In genomic region chr2L:11807697-11808226, dm6 we compare ENCODE assay signal across 7 fruit fly cellular contexts.
TF ChIP-seq lines count a peak whose summit lies in the region.

No protein-coding gene starts in this region.

- TF ChIP-seq CTCF in whole organism, embryonic (GFP tag; optimal IDR thresholded peaks at IDR 0.05; lab: Kevin White, UChicago): no peak

TF ChIP-seq in Kc167, 6 proteins besides CTCF, POLR2A, EP300 and RAD21:
- peak; percentile 32 for TF ChIP-seq psq (optimal IDR thresholded peaks at IDR 0.05; lab: Kevin White, UChicago)
- no peak for TF ChIP-seq Myc (optimal IDR thresholded peaks at IDR 0.05; lab: Kevin White, UChicago)

TF ChIP-seq in whole organism, 6 proteins besides CTCF, POLR2A, EP300 and RAD21:
- TF ChIP-seq Dll (optimal IDR thresholded peaks at IDR 0.05; lab: Kevin White, UChicago) (peak; percentile 70), EcR (GFP tag; optimal IDR thresholded peaks at IDR 0.05; lab: Kevin White, UChicago) (peak in 1 of 2 experiments; percentile 29), usp (GFP tag; optimal IDR thresholded peaks at IDR 0.05; lab: Kevin White, UChicago) (no peak), pan (optimal IDR thresholded peaks at IDR 0.05; lab: Kevin White, UChicago) (no peak), CG8478 (optimal IDR thresholded peaks at IDR 0.05; lab: Kevin White, UChicago) (peak; percentile 32)

TF ChIP-seq in whole organism, adult, 20 proteins besides CTCF, POLR2A, EP300 and RAD21 (continues in another document):
- TF ChIP-seq cnc (optimal IDR thresholded peaks at IDR 0.05; lab: Kevin White, UChicago) (no peak), Hr96 (GFP tag; optimal IDR thresholded peaks at IDR 0.05; lab: Kevin White, UChicago) (peak; percentile 43), tj (GFP tag; optimal IDR thresholded peaks at IDR 0.05; lab: Kevin White, UChicago) (peak; percentile 44), CG12768 (GFP tag; optimal IDR thresholded peaks at IDR 0.05; lab: Kevin White, UChicago) (peak; percentile 49), CG1620 (GFP tag; optimal IDR thresholded peaks at IDR 0.05; lab: Kevin White, UChicago) (no peak), Clk (GFP tag; optimal IDR thresholded peaks at IDR 0.05; lab: Kevin White, UChicago) (peak; percentile 35), Mnt (GFP tag; optimal IDR thresholded peaks at IDR 0.05; lab: Kevin White, UChicago) (peak; percentile 56), CG7101 (tag; optimal IDR thresholded peaks at IDR 0.05; lab: Kevin White, UChicago) (peak; percentile 28), ovo (GFP tag; optimal IDR thresholded peaks at IDR 0.05; lab: Kevin White, UChicago) (peak; percentile 49), kay (GFP tag; lab: Kevin White, UChicago; ENCODE audit: borderline replicate concordance) (peak; percentile 15), CG7045 (GFP tag; optimal IDR thresholded peaks at IDR 0.05; lab: Kevin White, UChicago) (no peak), CG33017 (tag; optimal IDR thresholded peaks at IDR 0.05; lab: Kevin White, UChicago) (peak; percentile 15), CG11617 (GFP tag; optimal IDR thresholded peaks at IDR 0.05; lab: Kevin White, UChicago) (peak; percentile 23), toe (GFP tag; optimal IDR thresholded peaks at IDR 0.05; lab: Kevin White, UChicago) (no peak), bab1 (GFP tag; optimal IDR thresholded peaks at IDR 0.05; lab: Kevin White, UChicago) (peak; percentile 22), cic (GFP tag; optimal IDR thresholded peaks at IDR 0.05; lab: Kevin White, UChicago) (peak; percentile 96), CG5204 (GFP tag; optimal IDR thresholded peaks at IDR 0.05; lab: Kevin White, UChicago) (no peak)

TF ChIP-seq in whole organism, embryonic, 481 proteins besides CTCF, POLR2A, EP300 and RAD21 (continues in another document):
- TF ChIP-seq cad (GFP tag; optimal IDR thresholded peaks at IDR 0.05; lab: Kevin White, UChicago): no peak
- no peak for TF ChIP-seq fd3F (GFP tag; optimal IDR thresholded peaks at IDR 0.05; lab: Kevin White, UChicago)
- TF ChIP-seq nmo (GFP tag; optimal IDR thresholded peaks at IDR 0.05; lab: Kevin White, UChicago): no peak
- peak; percentile 80 for TF ChIP-seq ci (GFP tag; IDR thresholded peaks at IDR 0.05; lab: Robert Waterston, UW)
- no peak for TF ChIP-seq ac (GFP tag; optimal IDR thresholded peaks at IDR 0.05; lab: Kevin White, UChicago)
- TF ChIP-seq ato (GFP tag; IDR thresholded peaks at IDR 0.05; lab: Robert Waterston, UW; ENCODE audit: partially characterized antibody): peak; percentile 55; the same call in 1 of the 2 replicates
- TF ChIP-seq slp2 (GFP tag; optimal IDR thresholded peaks at IDR 0.05; lab: Kevin White, UChicago): no peak
- no peak for TF ChIP-seq Ravus (GFP tag; IDR thresholded peaks at IDR 0.05; lab: Robert Waterston, UW)
- TF ChIP-seq CG9817 (tag; optimal IDR thresholded peaks at IDR 0.05; lab: Kevin White, UChicago): no peak
- TF ChIP-seq CG4404 (GFP tag; IDR thresholded peaks at IDR 0.05; lab: Robert Waterston, UW): no peak
- peak; percentile 71 for TF ChIP-seq Elba2 (GFP tag; optimal IDR thresholded peaks at IDR 0.05; lab: Kevin White, UChicago)
- TF ChIP-seq gem (tag; optimal IDR thresholded peaks at IDR 0.05; lab: Kevin White, UChicago): no peak
- TF ChIP-seq hkb (optimal IDR thresholded peaks at IDR 0.05; lab: Kevin White, UChicago): no peak
- TF ChIP-seq hkb (GFP tag; IDR thresholded peaks at IDR 0.05; lab: Robert Waterston, UW): no peak
- TF ChIP-seq CG17829 (tag; optimal IDR thresholded peaks at IDR 0.05; lab: Kevin White, UChicago): no peak
- TF ChIP-seq CG4360 (GFP tag; IDR thresholded peaks at IDR 0.05; lab: Robert Waterston, UW): no peak
- TF ChIP-seq CG17359 (tag; optimal IDR thresholded peaks at IDR 0.05; lab: Kevin White, UChicago): peak; percentile 20
- TF ChIP-seq Sox102F (GFP tag; optimal IDR thresholded peaks at IDR 0.05; lab: Kevin White, UChicago): no peak

TF ChIP-seq in whole organism, prepupa, 60 proteins besides CTCF, POLR2A, EP300 and RAD21 (continues in another document):
- TF ChIP-seq CG11762 (GFP tag; optimal IDR thresholded peaks at IDR 0.05; lab: Kevin White, UChicago; ENCODE audit: insufficient read depth): no peak
- TF ChIP-seq Ets21C (GFP tag; optimal IDR thresholded peaks at IDR 0.05; lab: Kevin White, UChicago): no peak
- no peak for TF ChIP-seq CG34406 (GFP tag; optimal IDR thresholded peaks at IDR 0.05; lab: Kevin White, UChicago)
- TF ChIP-seq CG6854 (GFP tag; optimal IDR thresholded peaks at IDR 0.05; lab: Kevin White, UChicago): peak; percentile 77
- 0 out of 3 replicates have a peak, but pooled peaks have one; percentile 43 for TF ChIP-seq CG8119 (GFP tag; IDR thresholded peaks at IDR 0.05; lab: Robert Waterston, UW)
- peak; percentile 51 to 73 for TF ChIP-seq ss (GFP tag; optimal IDR thresholded peaks at IDR 0.05; lab: Kevin White, UChicago)
- no peak for TF ChIP-seq dac (GFP tag; optimal IDR thresholded peaks at IDR 0.05; lab: Kevin White, UChicago)
- TF ChIP-seq net (GFP tag; optimal IDR thresholded peaks at IDR 0.05; lab: Kevin White, UChicago): peak; percentile 35
- peak; percentile 13 for TF ChIP-seq Met (GFP tag; optimal IDR thresholded peaks at IDR 0.05; lab: Kevin White, UChicago)
- peak; percentile 5 for TF ChIP-seq CG6808 (GFP tag; optimal IDR thresholded peaks at IDR 0.05; lab: Kevin White, UChicago)
- TF ChIP-seq CG16779 (tag; optimal IDR thresholded peaks at IDR 0.05; lab: Kevin White, UChicago): peak; percentile 46
- peak; percentile 39 for TF ChIP-seq CG3919 (GFP tag; optimal IDR thresholded peaks at IDR 0.05; lab: Kevin White, UChicago)
- TF ChIP-seq CG11294 (GFP tag; IDR thresholded peaks at IDR 0.05; lab: Robert Waterston, UW): no peak
- peak; percentile 42 for TF ChIP-seq fkh (GFP tag; optimal IDR thresholded peaks at IDR 0.05; lab: Kevin White, UChicago)
- no peak for TF ChIP-seq CG10631 (GFP tag; optimal IDR thresholded peaks at IDR 0.05; lab: Kevin White, UChicago)
- peak; percentile 54 for TF ChIP-seq vri (GFP tag; optimal IDR thresholded peaks at IDR 0.05; lab: Kevin White, UChicago)
- peak; percentile 94 for TF ChIP-seq svp (GFP tag; lab: Kevin White, UChicago)
- peak; percentile 5 for TF ChIP-seq Hr4 (GFP tag; optimal IDR thresholded peaks at IDR 0.05; lab: Kevin White, UChicago)

TF ChIP-seq in whole organism, pupa, 21 proteins besides CTCF, POLR2A, EP300 and RAD21 (continues in another document):
- TF ChIP-seq CG14655 (GFP tag; optimal IDR thresholded peaks at IDR 0.05; lab: Kevin White, UChicago): peak; percentile 12
- TF ChIP-seq CG8159 (tag; optimal IDR thresholded peaks at IDR 0.05; lab: Kevin White, UChicago): no peak
- no peak for TF ChIP-seq Pif1A (GFP tag; optimal IDR thresholded peaks at IDR 0.05; lab: Kevin White, UChicago)
- TF ChIP-seq CG15710 (tag; optimal IDR thresholded peaks at IDR 0.05; lab: Kevin White, UChicago): no peak
- peak; percentile 51; the same call in 1 of the 3 replicates for TF ChIP-seq CG4496 (GFP tag; IDR thresholded peaks at IDR 0.05; lab: Robert Waterston, UW)
- peak; percentile 71 for TF ChIP-seq EcR (GFP tag; optimal IDR thresholded peaks at IDR 0.05; lab: Kevin White, UChicago)
- no peak for TF ChIP-seq CG34367 (tag; optimal IDR thresholded peaks at IDR 0.05; lab: Kevin White, UChicago)
- TF ChIP-seq CG10348 (GFP tag; IDR thresholded peaks at IDR 0.05; lab: Robert Waterston, UW): no peak
- TF ChIP-seq Snoo (tag; optimal IDR thresholded peaks at IDR 0.05; lab: Kevin White, UChicago): peak; percentile 5
- no peak for TF ChIP-seq D1 (tag; optimal IDR thresholded peaks at IDR 0.05; lab: Kevin White, UChicago)
- TF ChIP-seq CG8301 (tag; optimal IDR thresholded peaks at IDR 0.05; lab: Kevin White, UChicago): no peak
- no peak for TF ChIP-seq CG9948 (tag; optimal IDR thresholded peaks at IDR 0.05; lab: Kevin White, UChicago)
- TF ChIP-seq Ets98B (GFP tag; IDR thresholded peaks at IDR 0.05; lab: Robert Waterston, UW): peak; percentile 25
- no peak for TF ChIP-seq rn (GFP tag; IDR thresholded peaks at IDR 0.05; lab: Robert Waterston, UW)
- peak; percentile 70 for TF ChIP-seq CG32121 (GFP tag; IDR thresholded peaks at IDR 0.05; lab: Robert Waterston, UW)
- peak; percentile 9 for TF ChIP-seq CG17806 (tag; optimal IDR thresholded peaks at IDR 0.05; lab: Kevin White, UChicago)
- TF ChIP-seq Pif1B (GFP tag; optimal IDR thresholded peaks at IDR 0.05; lab: Kevin White, UChicago): peak; percentile 44
- TF ChIP-seq fd96Ca (GFP tag; IDR thresholded peaks at IDR 0.05; lab: Robert Waterston, UW): peak; percentile 60; the same call in 1 of the 3 replicates
- peak; percentile 75 for TF ChIP-seq CG13204 (GFP tag; optimal IDR thresholded peaks at IDR 0.05; lab: Kevin White, UChicago)
- no peak for TF ChIP-seq gl (tag; optimal IDR thresholded peaks at IDR 0.05; lab: Kevin White, UChicago)

TF ChIP-seq in whole organism, wandering third instar larva, 38 proteins besides CTCF, POLR2A, EP300 and RAD21 (continues in another document):
- no peak for TF ChIP-seq pan (optimal IDR thresholded peaks at IDR 0.05; lab: Kevin White, UChicago)
- peak; percentile 100 for TF ChIP-seq psq (GFP tag; optimal IDR thresholded peaks at IDR 0.05; lab: Kevin White, UChicago)
- TF ChIP-seq Myc (optimal IDR thresholded peaks at IDR 0.05; lab: Kevin White, UChicago): no peak
- TF ChIP-seq HLH106 (tag; optimal IDR thresholded peaks at IDR 0.05; lab: Kevin White, UChicago): no peak
- peak; percentile 24 for TF ChIP-seq CG9705 (GFP tag; optimal IDR thresholded peaks at IDR 0.05; lab: Kevin White, UChicago)
- TF ChIP-seq brk (GFP tag; optimal IDR thresholded peaks at IDR 0.05; lab: Kevin White, UChicago): peak; percentile 74
- TF ChIP-seq tai (GFP tag; optimal IDR thresholded peaks at IDR 0.05; lab: Kevin White, UChicago): no peak
- no peak for TF ChIP-seq dmrt93B (GFP tag; optimal IDR thresholded peaks at IDR 0.05; lab: Kevin White, UChicago)
- peak; percentile 80 for TF ChIP-seq Dif (GFP tag; optimal IDR thresholded peaks at IDR 0.05; lab: Kevin White, UChicago; ENCODE audit: partially characterized antibody)
- no peak for TF ChIP-seq Abd-B (GFP tag; optimal IDR thresholded peaks at IDR 0.05; lab: Kevin White, UChicago)
- peak; percentile 71 for TF ChIP-seq h (GFP tag; optimal IDR thresholded peaks at IDR 0.05; lab: Kevin White, UChicago)
- TF ChIP-seq sage (GFP tag; optimal IDR thresholded peaks at IDR 0.05; lab: Kevin White, UChicago): peak; percentile 41
- TF ChIP-seq fru (GFP tag; optimal IDR thresholded peaks at IDR 0.05; lab: Kevin White, UChicago): peak; percentile 62
- no peak for TF ChIP-seq usp (GFP tag; optimal IDR thresholded peaks at IDR 0.05; lab: Kevin White, UChicago)
- peak; percentile 63 for TF ChIP-seq br (GFP tag; optimal IDR thresholded peaks at IDR 0.05; lab: Kevin White, UChicago)
- peak; percentile 92 for TF ChIP-seq Hr83 (GFP tag; optimal IDR thresholded peaks at IDR 0.05; lab: Kevin White, UChicago; ENCODE audit: poor library complexity, severe bottlenecking)
- TF ChIP-seq dl (GFP tag; optimal IDR thresholded peaks at IDR 0.05; lab: Kevin White, UChicago; ENCODE audit: insufficient read depth in 1 of 2, partially characterized antibody in 2 of 2): peak; percentile 36 to 58
- TF ChIP-seq jim (GFP tag; optimal IDR thresholded peaks at IDR 0.05; lab: Kevin White, UChicago): peak; percentile 58
- TF ChIP-seq GATAd (GFP tag; optimal IDR thresholded peaks at IDR 0.05; lab: Kevin White, UChicago): no peak
- TF ChIP-seq Dfd (GFP tag; optimal IDR thresholded peaks at IDR 0.05; lab: Kevin White, UChicago): no peak
- TF ChIP-seq Jra (GFP tag; optimal IDR thresholded peaks at IDR 0.05; lab: Kevin White, UChicago): peak; percentile 50
